Worm (Caenorhabditis elegans): ENCODE results near the gene ZK470.6.

The ZK470.6 gene

DNA sequence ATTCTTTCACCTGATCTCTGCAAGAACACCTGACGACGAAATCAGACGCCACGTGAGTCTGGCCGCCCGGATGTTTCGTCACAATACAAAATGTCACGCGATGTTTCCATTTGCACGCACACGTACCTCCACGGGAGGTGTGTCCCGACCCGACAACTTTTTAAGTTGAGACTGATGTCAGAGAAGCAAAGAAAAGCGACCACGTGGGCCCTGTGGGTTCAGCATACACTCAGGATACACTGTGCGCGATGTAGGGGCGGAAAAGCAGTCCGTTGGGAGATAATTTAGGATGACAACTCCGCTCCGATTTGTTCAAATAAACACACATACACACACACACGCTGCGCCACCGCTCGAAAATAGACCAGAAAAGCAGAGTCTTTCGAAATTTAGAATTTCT is 35.1 kb downstream of the ZK470.6 start (continued):
- TF ChIP-seq lag-1 (GFP tag; IDR thresholded peaks at IDR 0.05) (no peak), egl-44 (GFP tag; IDR thresholded peaks at IDR 0.05) (peak; percentile 68; the same call in 1 of the 2 replicates), nhr-179 (tag; optimal IDR thresholded peaks at IDR 0.05) (no peak), D2030.7 (GFP tag; IDR thresholded peaks at IDR 0.05) (no peak)

DNA sequence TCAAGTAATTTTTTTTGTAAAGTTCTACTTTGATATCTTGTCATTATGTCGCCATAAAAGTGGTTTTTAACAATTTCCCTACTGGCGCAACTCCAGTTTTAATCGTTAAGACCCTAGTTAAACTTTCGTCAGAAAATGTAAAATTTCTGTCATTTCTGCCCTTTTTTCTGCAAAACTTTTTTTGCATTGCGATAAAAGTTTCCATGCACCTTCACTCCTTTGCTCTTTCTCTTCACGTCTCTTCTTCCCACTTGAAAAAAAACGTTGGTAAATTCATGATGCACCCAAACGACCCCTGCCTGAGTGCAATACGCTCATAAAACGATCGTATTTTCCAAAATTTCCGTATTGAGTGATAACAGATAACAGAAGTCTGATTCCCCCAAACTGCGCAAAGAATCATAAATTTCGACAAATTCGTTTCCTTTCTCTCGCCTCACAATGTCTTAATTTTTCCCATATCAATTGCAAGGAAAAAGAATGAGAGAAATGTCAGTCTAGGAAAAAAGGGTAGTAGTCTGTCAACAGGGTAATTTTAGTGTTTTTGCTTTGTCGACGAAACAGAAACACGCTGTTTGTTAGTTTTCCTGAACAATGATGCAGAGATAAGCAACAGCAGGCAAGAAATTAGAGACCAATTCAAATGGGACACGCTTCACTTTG is 36.4 kb downstream of the ZK470.6 start:
- TF ChIP-seq repo-1 (tag; optimal IDR thresholded peaks at IDR 0.05) (no peak), ztf-25 (GFP tag; IDR thresholded peaks at IDR 0.05) (no peak), F22D6.2 (tag; optimal IDR thresholded peaks at IDR 0.05) (no peak), F39B2.1 (GFP tag; IDR thresholded peaks at IDR 0.05) (no peak), ets-4 (GFP tag; optimal IDR thresholded peaks at IDR 0.05) (no peak), athp-1 (tag; optimal IDR thresholded peaks at IDR 0.05) (no peak), atf-7 (tag; optimal IDR thresholded peaks at IDR 0.05) (no peak), egl-44 (GFP tag; IDR thresholded peaks at IDR 0.05) (0 out of 2 replicates have a peak, but pooled peaks have one; percentile 7), cebp-1 (GFP tag; IDR thresholded peaks at IDR 0.05) (no peak), cebp-1 (tag; optimal IDR thresholded peaks at IDR 0.05) (peak; percentile 6), hlh-26 (GFP tag; conservative IDR thresholded peaks at IDR 0.05) (no peak), pbrm-1 (GFP tag; IDR thresholded peaks at IDR 0.05) (no peak), dox-1 (GFP tag; IDR thresholded peaks at IDR 0.05) (no peak; the same call in 1 of the 2 replicates), gei-17 (GFP tag; optimal IDR thresholded peaks at IDR 0.05) (no peak), lir-1 (GFP tag; conservative IDR thresholded peaks at IDR 0.05) (no peak), zim-3 (tag; optimal IDR thresholded peaks at IDR 0.05) (peak; percentile 2), attf-3 (GFP tag; conservative IDR thresholded peaks at IDR 0.05) (no peak), die-1 (tag; optimal IDR thresholded peaks at IDR 0.05) (no peak), rec-8 (tag; optimal IDR thresholded peaks at IDR 0.05) (no peak), Y53F4B.3 (GFP tag; IDR thresholded peaks at IDR 0.05) (no peak), bed-1 (GFP tag; IDR thresholded peaks at IDR 0.05) (no peak), sea-2 (GFP tag; IDR thresholded peaks at IDR 0.05) (no peak), B0035.1 (tag; optimal IDR thresholded peaks at IDR 0.05) (no peak), Y67H2A.10 (GFP tag; conservative IDR thresholded peaks at IDR 0.05) (no peak), C06A6.2 (GFP tag; conservative IDR thresholded peaks at IDR 0.05) (no peak), lin-40 (tag; optimal IDR thresholded peaks at IDR 0.05) (peak; percentile 11), ztf-18 (tag; optimal IDR thresholded peaks at IDR 0.05) (no peak), efl-1 (GFP tag; optimal IDR thresholded peaks at IDR 0.05) (no peak), hlh-12 (tag; optimal IDR thresholded peaks at IDR 0.05) (no peak), K12H6.12 (tag; optimal IDR thresholded peaks at IDR 0.05) (no peak), ztf-26 (tag; optimal IDR thresholded peaks at IDR 0.05) (no peak), attf-5 (GFP tag; optimal IDR thresholded peaks at IDR 0.05) (no peak), F37B4.10 (GFP tag; IDR thresholded peaks at IDR 0.05) (no peak), somi-1 (GFP tag; optimal IDR thresholded peaks at IDR 0.05) (peak; percentile 23), lin-54 (GFP tag; optimal IDR thresholded peaks at IDR 0.05) (no peak), ekl-4 (GFP tag; IDR thresholded peaks at IDR 0.05) (no peak), nhr-179 (tag; optimal IDR thresholded peaks at IDR 0.05) (no peak), bed-2 (GFP tag; IDR thresholded peaks at IDR 0.05) (no peak), ztf-22 (GFP tag; optimal IDR thresholded peaks at IDR 0.05) (peak; percentile 37), snpc-3.4 (tag; optimal IDR thresholded peaks at IDR 0.05) (no peak), ceh-58 (GFP tag; IDR thresholded peaks at IDR 0.05) (no peak), ama-1 (optimal IDR thresholded peaks at IDR 0.05) (no peak), ama-1 (GFP tag; optimal IDR thresholded peaks at IDR 0.05) (no peak), snpc-4 (GFP tag; optimal IDR thresholded peaks at IDR 0.05) (no peak), snpc-4 (tag; optimal IDR thresholded peaks at IDR 0.05) (no peak), sptf-2 (GFP tag; optimal IDR thresholded peaks at IDR 0.05) (no peak)

Measured in whole organism, young adult.